Comparison of ENCODE assay signal across 4 worm cellular contexts in the genomic region with DNA sequence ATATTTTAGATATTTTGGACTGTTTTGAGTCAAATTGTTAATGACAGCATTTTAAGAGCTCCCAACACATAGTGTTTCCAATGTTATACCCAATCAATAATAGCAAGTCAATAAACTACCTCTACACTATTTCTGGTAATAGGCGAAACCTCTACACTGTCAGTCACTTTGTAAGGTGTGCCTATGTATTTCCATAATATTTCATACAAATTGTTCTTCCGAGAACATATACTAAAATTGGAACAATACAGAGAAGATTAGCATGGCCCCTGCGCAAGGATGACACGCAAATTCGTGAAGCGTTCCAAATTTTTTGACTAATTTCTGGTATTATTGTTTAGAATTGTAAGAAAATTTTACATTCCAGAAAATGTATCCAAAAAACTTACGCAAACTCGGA.
TF ChIP-seq lines count a peak whose summit lies in the region.
"Not testable (repeated sequence)": the region's sequence is repeated elsewhere in the genome, so short reads cannot be mapped to it uniquely, and the experiment has no call there.

No protein-coding gene starts in this region.

TF ChIP-seq in whole organism, L4 larva, 104 proteins besides CTCF, POLR2A, EP300 and RAD21:
- TF ChIP-seq unc-62 (GFP tag; optimal IDR thresholded peaks at IDR 0.05 in 1 of 2; lab: Kevin White, UChicago) (peak in 1 of 2 experiments; percentile 36), aha-1 (tag; lab: Kevin White, UChicago) (peak; percentile 31)
- TF ChIP-seq unc-62 (tag; optimal IDR thresholded peaks at IDR 0.05; lab: Kevin White, UChicago): not testable (repeated sequence)

TF ChIP-seq in whole organism, early embryonic, 17 proteins besides CTCF, POLR2A, EP300 and RAD21:
- peak; percentile 52; the same call in 1 of the 2 replicates for TF ChIP-seq pes-1 (GFP tag; IDR thresholded peaks at IDR 0.05; lab: Robert Waterston, UW)

TF ChIP-seq in whole organism, midembryonic, 9 proteins besides CTCF, POLR2A, EP300 and RAD21:
- 0 out of 2 replicates have a peak, but pooled peaks have one; percentile 15 for TF ChIP-seq flt-1 (GFP tag; IDR thresholded peaks at IDR 0.05; lab: Robert Waterston, UW)

TF ChIP-seq in whole organism, young adult, 124 proteins besides CTCF, POLR2A, EP300 and RAD21:
- TF ChIP-seq tbp1 (GFP tag; optimal IDR thresholded peaks at IDR 0.05; lab: Kevin White, UChicago) (peak; percentile 26), rpc-1 (tag; optimal IDR thresholded peaks at IDR 0.05; lab: Kevin White, UChicago) (peak; percentile 50), snpc-4 (tag; optimal IDR thresholded peaks at IDR 0.05; lab: Kevin White, UChicago) (peak in 2 of 4 experiments; percentile 32 to 70)
- TF ChIP-seq rpc-1 (optimal IDR thresholded peaks at IDR 0.05; lab: Kevin White, UChicago); snpc-4 (GFP tag; optimal IDR thresholded peaks at IDR 0.05; lab: Kevin White, UChicago): not testable (repeated sequence)
